Worm (Caenorhabditis elegans): Measurements from ENCODE around the gene irld-33.

The irld-33 gene

DNA sequence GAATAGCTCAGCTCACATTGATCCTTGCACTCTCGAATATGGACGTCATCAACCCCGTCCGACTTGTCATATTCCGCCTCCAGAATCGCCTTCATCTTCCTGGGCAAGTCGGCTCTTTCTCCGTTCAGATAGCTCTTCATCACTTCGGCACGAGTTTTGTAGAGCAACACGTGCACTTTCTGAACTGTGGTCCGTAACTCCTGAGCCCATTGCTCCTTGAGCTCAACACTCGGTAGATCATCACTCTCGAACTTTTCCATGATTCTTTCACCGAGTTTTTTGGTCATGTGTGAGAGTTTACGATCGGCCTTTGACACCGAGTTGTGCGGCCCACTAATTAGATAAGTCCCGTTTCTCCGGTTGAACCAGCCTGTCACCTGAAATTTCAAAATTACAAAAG is 3.7 kb upstream of the irld-33 start:
- peak in 1 of 2 experiments; percentile 96 for TF ChIP-seq unc-62 (GFP tag; optimal IDR thresholded peaks at IDR 0.05 in 1 of 2)
- no peak for TF ChIP-seq unc-62 (tag; optimal IDR thresholded peaks at IDR 0.05)
- TF ChIP-seq mep-1 (tag; optimal IDR thresholded peaks at IDR 0.05) = no peak

DNA sequence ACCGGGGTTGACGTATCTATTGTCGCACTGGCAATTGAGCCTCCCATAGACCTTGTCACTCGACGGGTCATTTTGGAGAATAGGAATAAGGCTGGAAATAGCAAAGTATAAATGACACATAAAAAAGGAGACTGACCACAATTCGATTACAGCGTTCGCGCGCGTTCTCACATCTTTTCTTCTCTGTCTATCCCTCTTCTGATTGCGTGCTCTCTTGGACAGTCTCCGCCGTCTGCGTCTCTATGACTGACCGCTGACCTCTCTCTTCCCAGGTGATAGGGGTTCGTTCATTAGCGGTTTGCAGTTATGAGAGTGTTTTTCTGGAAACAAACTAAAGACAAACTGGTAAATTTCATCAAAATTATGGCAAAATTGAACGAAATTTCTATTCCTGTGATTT is 2.5 kb upstream of the irld-33 start, which contains the start of gene ceh-83:
ceh-83 (minus strand) TSS at position 181 of the 400 bp plus-strand sequence.
- TF ChIP-seq nhr-42 (GFP tag; IDR thresholded peaks at IDR 0.05) = no peak
- no peak for TF ChIP-seq ceh-20 (GFP tag; IDR thresholded peaks at IDR 0.05)
- peak; percentile 98 for TF ChIP-seq duxl-1 (tag; optimal IDR thresholded peaks at IDR 0.05; ENCODE audit: poor library complexity)
- TF ChIP-seq nhr-237 (tag; optimal IDR thresholded peaks at IDR 0.05) = no peak
- peak; percentile 50 for TF ChIP-seq hlh-11 (tag; optimal IDR thresholded peaks at IDR 0.05)
- TF ChIP-seq unc-62 (GFP tag; optimal IDR thresholded peaks at IDR 0.05 in 1 of 2) = peak in 1 of 2 experiments; percentile 34
- TF ChIP-seq unc-62 (tag; optimal IDR thresholded peaks at IDR 0.05) = no peak
- peak; percentile 13 for TF ChIP-seq nhr-28 (tag; optimal IDR thresholded peaks at IDR 0.05)

DNA sequence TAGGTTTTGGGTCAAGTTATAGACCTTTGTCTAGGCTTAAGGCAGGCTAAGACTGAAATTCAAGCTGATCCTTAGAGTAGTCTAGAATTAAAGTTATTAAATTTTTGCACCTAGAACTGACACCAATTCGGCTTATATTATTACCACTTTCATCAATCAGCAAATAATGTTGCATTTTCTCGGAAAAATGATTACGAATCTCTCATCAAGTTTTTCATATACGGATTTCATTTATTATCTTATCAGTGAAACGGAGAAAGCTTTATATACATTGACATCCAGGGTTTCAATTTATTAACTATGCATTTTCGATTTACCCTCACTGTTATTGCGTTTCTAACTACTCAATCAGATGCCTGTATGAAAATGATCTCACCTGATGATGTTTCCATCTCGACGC is 2.4 kb downstream of the irld-33 start, which contains the start of gene K07G6.1:
K07G6.1 (plus strand) TSS at position 301 of the 400 bp plus-strand sequence.
- TF ChIP-seq pqm-1 (tag; optimal IDR thresholded peaks at IDR 0.05) (no peak), mdt-29 (GFP tag; IDR thresholded peaks at IDR 0.05) (no peak), ces-1 (GFP tag; optimal IDR thresholded peaks at IDR 0.05) (no peak), nhr-25 (tag; optimal IDR thresholded peaks at IDR 0.05; ENCODE audit: borderline replicate concordance, insufficient read depth) (no peak), ztf-11 (tag; optimal IDR thresholded peaks at IDR 0.05) (no peak), madf-5 (GFP tag; IDR thresholded peaks at IDR 0.05) (no peak), hmg-1.1 (GFP tag; IDR thresholded peaks at IDR 0.05) (no peak), spr-1 (tag; optimal IDR thresholded peaks at IDR 0.05) (no peak), zfp-2 (tag; optimal IDR thresholded peaks at IDR 0.05) (no peak), daf-8 (GFP tag; IDR thresholded peaks at IDR 0.05) (no peak), zip-11 (GFP tag; IDR thresholded peaks at IDR 0.05) (no peak), egl-43 (GFP tag; IDR thresholded peaks at IDR 0.05) (no peak)

DNA sequence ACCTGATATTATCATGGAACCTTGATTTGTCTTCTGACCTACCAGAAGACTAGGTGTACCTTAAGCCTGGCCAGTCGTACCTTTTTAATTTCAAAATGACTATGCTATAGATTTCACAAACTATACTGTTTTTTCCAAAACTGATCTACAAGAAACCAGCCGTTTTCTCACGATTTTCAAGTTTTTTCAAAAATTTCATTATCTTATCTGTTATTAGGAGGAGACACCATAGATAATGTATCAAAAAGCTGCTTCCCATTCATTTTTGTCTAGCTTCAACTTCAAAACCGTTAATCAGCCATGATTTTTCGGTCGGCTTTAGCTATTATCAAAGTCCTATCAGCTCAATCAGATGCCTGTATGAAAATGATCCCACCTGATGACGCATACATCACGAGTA is 3.7 kb downstream of the irld-33 start, which contains the start of gene F36H5.12:
F36H5.12 (plus strand) TSS at position 301 of the 400 bp plus-strand sequence.
- TF ChIP-seq mxl-2 (GFP tag; conservative IDR thresholded peaks at IDR 0.05) (no peak), zip-11 (GFP tag; IDR thresholded peaks at IDR 0.05) (no peak), nhr-6 (tag; optimal IDR thresholded peaks at IDR 0.05) (no peak), lin-38 (GFP tag; IDR thresholded peaks at IDR 0.05) (no peak), nhr-76 (tag; optimal IDR thresholded peaks at IDR 0.05) (no peak), nhr-77 (tag; optimal IDR thresholded peaks at IDR 0.05) (no peak), attf-4 (tag; optimal IDR thresholded peaks at IDR 0.05) (no peak), tra-1 (GFP tag; IDR thresholded peaks at IDR 0.05) (no peak), lin-39 (tag; optimal IDR thresholded peaks at IDR 0.05) (no peak), arid-1 (GFP tag; conservative IDR thresholded peaks at IDR 0.05) (no peak), daf-16 (GFP tag; optimal IDR thresholded peaks at IDR 0.05) (no peak), daf-16 (tag; optimal IDR thresholded peaks at IDR 0.05) (no peak), set-16 (GFP tag; IDR thresholded peaks at IDR 0.05) (no peak), T26A8.4 (GFP tag; IDR thresholded peaks at IDR 0.05) (no peak), lin-13 (GFP tag; optimal IDR thresholded peaks at IDR 0.05) (no peak), Y75B8A.6 (GFP tag; IDR thresholded peaks at IDR 0.05) (no peak), F49E8.2 (tag; optimal IDR thresholded peaks at IDR 0.05; ENCODE audit: borderline replicate concordance) (no peak), php-3 (GFP tag; IDR thresholded peaks at IDR 0.05) (no peak)

All from whole organism, L4 larva.